Worm (Caenorhabditis elegans) whole organism, mixed stage, embryonic: Measurements from ENCODE around the gene lat-1.

Experiments
- ceh-83 ChIP-seq: fragments of 200-800 bp; sonication (Bioruptor generic); optimal IDR thresholded peaks from 2 replicates; lab custom pipeline; 2018; ENCODE audit warnings: mild to moderate bottlenecking, missing genetic modification characterization, missing compliant biosample characterization
- ces-1 ChIP-seq: fragments of 150-350 bp; optimal IDR thresholded peaks from 2 replicates; lab custom pipeline; 2014; ENCODE audit warnings: missing biosample characterization, missing genetic modification reagents, missing genetic modification characterization
- flh-1 ChIP-seq: fragments of 200-800 bp; sonication (Bioruptor generic); optimal IDR thresholded peaks from 2 replicates; lab custom pipeline; 2018; ENCODE audit warnings: mild to moderate bottlenecking, missing genetic modification characterization, moderate library complexity, missing compliant biosample characterization
- lin-13 ChIP-seq: fragments of 150-350 bp; optimal IDR thresholded peaks from 2 replicates; lab custom pipeline; 2014; ENCODE audit warnings: missing biosample characterization, missing genetic modification characterization
- lin-32 ChIP-seq: fragments of 200-800 bp; sonication (Bioruptor generic); optimal IDR thresholded peaks from 2 replicates; lab custom pipeline; 2018; ENCODE audit warnings: mild to moderate bottlenecking, missing genetic modification characterization, missing compliant biosample characterization
- nhr-12 ChIP-seq: fragments of 150-350 bp; optimal IDR thresholded peaks from 2 replicates; lab custom pipeline; 2014; ENCODE audit warnings: missing biosample characterization, missing genetic modification characterization
- pha-4 ChIP-seq: fragments of 150-350 bp; optimal IDR thresholded peaks from 2 replicates; lab custom pipeline; 2018; ENCODE audit warnings: missing biosample characterization, missing genetic modification reagents, missing genetic modification characterization
- snpc-4 ChIP-seq: fragments of 150-350 bp; optimal IDR thresholded peaks from 2 replicates; lab custom pipeline; 2014; ENCODE audit warnings: missing biosample characterization, missing genetic modification characterization
- tbx-8 ChIP-seq: fragments of 200-800 bp; sonication (Bioruptor generic); optimal IDR thresholded peaks from 2 replicates; lab custom pipeline; 2018; ENCODE audit warnings: mild to moderate bottlenecking, missing genetic modification characterization, moderate library complexity, missing compliant biosample characterization
- unc-62 ChIP-seq: fragments of 150-350 bp; optimal IDR thresholded peaks from 2 replicates; lab custom pipeline; 2014; ENCODE audit warnings: missing biosample characterization, missing genetic modification reagents, missing genetic modification characterization

- TF ChIP-seq snpc-4 (tag; lab: Kevin White, UChicago) (no peak), ceh-83 (GFP tag; lab: Kevin White, UChicago) (no peak), lin-13 (tag; lab: Kevin White, UChicago) (no peak), tbx-8 (GFP tag; lab: Kevin White, UChicago) (no peak), unc-62 (GFP tag; lab: Kevin White, UChicago) (no peak), ces-1 (no peak), flh-1 (no peak), lin-32 (GFP tag; lab: Kevin White, UChicago) (no peak), pha-4 (no peak), nhr-12 (tag; lab: Kevin White, UChicago) (no peak)
Measured at ce11 chrII:8897244-8897643, 603 bp downstream of the lat-1 start.
